Fruit fly (Drosophila melanogaster) whole organism: ENCODE data around the gene Argk1.

Source experiments
- CG8478 ChIP-seq: fragments of >200 bp; optimal IDR thresholded peaks from 2 replicates; lab custom pipeline; 2018; ENCODE audit warnings: inconsistent platforms
- Dll ChIP-seq: fragments of >200 bp; optimal IDR thresholded peaks from 2 replicates; lab custom pipeline; 2017
- pan ChIP-seq: fragments of >200 bp; optimal IDR thresholded peaks from 2 replicates; lab custom pipeline; 2017
- psq ChIP-seq: fragments of >200 bp; optimal IDR thresholded peaks from 2 replicates; lab custom pipeline; 2017

DNA sequence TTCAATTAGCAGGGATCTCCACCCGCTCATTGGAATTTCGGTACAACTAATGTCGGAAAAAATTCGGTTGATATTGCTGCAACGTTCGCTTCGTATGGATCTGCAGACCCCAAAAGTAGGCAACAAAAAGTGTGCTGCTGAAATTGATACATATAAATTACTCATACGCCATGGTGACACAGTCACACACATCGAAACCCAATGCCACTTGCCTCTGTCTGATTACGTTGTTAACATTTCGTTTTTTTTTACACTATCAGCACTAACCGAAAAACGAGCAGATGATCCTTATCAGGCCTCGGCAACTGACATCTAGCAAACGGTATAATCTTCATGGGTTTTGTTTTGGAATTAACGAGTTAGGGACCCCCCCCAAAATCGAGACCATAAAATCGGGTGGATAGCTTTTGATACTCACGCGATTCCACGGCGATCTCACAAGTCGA lies 29.2 kb upstream of the Argk1 start:
- TF ChIP-seq pan (lab: Kevin White, UChicago) (no peak), psq (no peak), Dll (lab: Kevin White, UChicago) (no peak), CG8478 (lab: Kevin White, UChicago) (no peak)
